Fruit fly (Drosophila melanogaster): ENCODE results near the gene Cph.

Gene Cph

DNA sequence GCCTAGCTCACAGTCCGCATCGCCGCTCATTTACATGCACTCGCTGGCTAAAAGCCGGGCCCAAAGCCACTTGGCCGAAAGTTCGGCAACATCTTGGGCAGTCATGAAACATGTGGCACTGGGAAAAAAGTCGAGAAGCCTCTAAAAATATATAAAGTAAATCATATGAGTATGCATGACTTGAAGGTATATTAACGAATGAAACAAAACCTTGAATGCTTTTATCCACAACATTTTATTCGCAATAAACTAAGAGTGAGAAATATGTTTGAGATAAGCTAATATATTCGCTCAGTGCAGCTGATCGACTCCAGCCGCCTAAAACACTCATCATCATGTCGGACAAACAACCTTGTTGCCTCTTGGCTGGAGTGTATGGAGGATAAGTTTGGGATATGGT is 36.3 kb downstream of the Cph start:
- TF ChIP-seq Eip93F (GFP tag; optimal IDR thresholded peaks at IDR 0.05) (no peak), CG1621 (tag; optimal IDR thresholded peaks at IDR 0.05) (peak; percentile 21), spab (GFP tag; optimal IDR thresholded peaks at IDR 0.05) (peak; percentile 20), Ets21C (GFP tag; optimal IDR thresholded peaks at IDR 0.05) (no peak), eg (GFP tag; IDR thresholded peaks at IDR 0.05) (peak; percentile 56; the same call in 1 of the 3 replicates), topi (GFP tag; optimal IDR thresholded peaks at IDR 0.05) (peak; percentile 48), Hr38 (GFP tag; optimal IDR thresholded peaks at IDR 0.05) (no peak), Hr39 (GFP tag; optimal IDR thresholded peaks at IDR 0.05) (peak; percentile 47), Sox102F (GFP tag; optimal IDR thresholded peaks at IDR 0.05) (peak; percentile 30), dac (GFP tag; optimal IDR thresholded peaks at IDR 0.05) (peak; percentile 18), vri (GFP tag; optimal IDR thresholded peaks at IDR 0.05) (no peak), Sox14 (GFP tag; optimal IDR thresholded peaks at IDR 0.05) (peak; percentile 32), svp (GFP tag) (peak; percentile 77), CG32006 (GFP tag; optimal IDR thresholded peaks at IDR 0.05) (peak; percentile 64), esn (GFP tag; optimal IDR thresholded peaks at IDR 0.05) (no peak), CG11902 (GFP tag; optimal IDR thresholded peaks at IDR 0.05) (no peak), dsx (GFP tag; optimal IDR thresholded peaks at IDR 0.05; ENCODE audit: poor library complexity, severe bottlenecking) (peak; percentile 43), Sox15 (GFP tag; optimal IDR thresholded peaks at IDR 0.05) (no peak), CG8632 (GFP tag; optimal IDR thresholded peaks at IDR 0.05) (peak; percentile 18), CG3032 (tag; optimal IDR thresholded peaks at IDR 0.05) (peak; percentile 27), fd59A (GFP tag; optimal IDR thresholded peaks at IDR 0.05) (no peak), CG6808 (GFP tag; optimal IDR thresholded peaks at IDR 0.05) (peak; percentile 13), CG3919 (GFP tag; optimal IDR thresholded peaks at IDR 0.05) (peak; percentile 57), Eip78C (GFP tag) (peak; percentile 84), Lpt (GFP tag; optimal IDR thresholded peaks at IDR 0.05) (peak; percentile 41), CG6276 (GFP tag; optimal IDR thresholded peaks at IDR 0.05) (peak; percentile 40), Eip75B (GFP tag; optimal IDR thresholded peaks at IDR 0.05) (peak; percentile 46), acj6 (GFP tag; optimal IDR thresholded peaks at IDR 0.05) (peak; percentile 47), CG31627 (GFP tag; optimal IDR thresholded peaks at IDR 0.05) (peak; percentile 42), CG8319 (GFP tag; optimal IDR thresholded peaks at IDR 0.05) (no peak), cyc (GFP tag; optimal IDR thresholded peaks at IDR 0.05) (peak; percentile 29), CG10669 (GFP tag; optimal IDR thresholded peaks at IDR 0.05) (peak; percentile 22), CG10631 (GFP tag; optimal IDR thresholded peaks at IDR 0.05) (peak; percentile 51), CG15336 (GFP tag; IDR thresholded peaks at IDR 0.05) (peak; percentile 74), CG6163 (GFP tag; IDR thresholded peaks at IDR 0.05) (peak; percentile 60), lz (GFP tag; optimal IDR thresholded peaks at IDR 0.05) (peak; percentile 29), fkh (GFP tag; optimal IDR thresholded peaks at IDR 0.05) (no peak), CG34406 (GFP tag; optimal IDR thresholded peaks at IDR 0.05) (peak; percentile 31), fd85E (GFP tag; optimal IDR thresholded peaks at IDR 0.05) (no peak), Met (GFP tag; optimal IDR thresholded peaks at IDR 0.05) (peak; percentile 54), OdsH (GFP tag; optimal IDR thresholded peaks at IDR 0.05) (peak; percentile 60), CG9139 (GFP tag; optimal IDR thresholded peaks at IDR 0.05) (no peak), Ets96B (tag; optimal IDR thresholded peaks at IDR 0.05) (peak; percentile 34), CG11762 (GFP tag; optimal IDR thresholded peaks at IDR 0.05; ENCODE audit: insufficient read depth) (peak; percentile 1), CG16779 (tag; optimal IDR thresholded peaks at IDR 0.05) (no peak), CG4318 (GFP tag; optimal IDR thresholded peaks at IDR 0.05) (peak; percentile 47), CG7368 (GFP tag; optimal IDR thresholded peaks at IDR 0.05) (no peak), achi (GFP tag; optimal IDR thresholded peaks at IDR 0.05) (peak; percentile 43), Hr4 (GFP tag; optimal IDR thresholded peaks at IDR 0.05) (peak; percentile 61), net (GFP tag; optimal IDR thresholded peaks at IDR 0.05) (peak; percentile 27), CG6792 (GFP tag; optimal IDR thresholded peaks at IDR 0.05) (peak; percentile 25), ss (GFP tag; optimal IDR thresholded peaks at IDR 0.05) (peak in 1 of 2 experiments; percentile 10), Gug (GFP tag; IDR thresholded peaks at IDR 0.05) (no peak)
